Fruit fly (Drosophila melanogaster) whole organism: Measurements from ENCODE around the gene mei-P22.

Experiments used
- CG8478 ChIP-seq: fragments of >200 bp; optimal IDR thresholded peaks from 2 replicates; lab custom pipeline; 2018; ENCODE audit warnings: inconsistent platforms
- Dll ChIP-seq: fragments of >200 bp; optimal IDR thresholded peaks from 2 replicates; lab custom pipeline; 2017
- EcR ChIP-seq, 2 experiments: fragments of >200 bp; optimal IDR thresholded peaks; 2 replicates each; lab custom pipeline; 2017; ENCODE audit warnings: missing biosample characterization in 2 of 2, missing genetic modification characterization in 2 of 2, missing genetic modification reagents in 2 of 2
- pan ChIP-seq: fragments of >200 bp; optimal IDR thresholded peaks from 2 replicates; lab custom pipeline; 2017
- psq ChIP-seq: fragments of >200 bp; optimal IDR thresholded peaks from 2 replicates; lab custom pipeline; 2017
- usp ChIP-seq: fragments of >200 bp; optimal IDR thresholded peaks from 2 replicates; lab custom pipeline; 2017; ENCODE audit warnings: missing biosample characterization, missing genetic modification characterization, mixed read lengths

DNA sequence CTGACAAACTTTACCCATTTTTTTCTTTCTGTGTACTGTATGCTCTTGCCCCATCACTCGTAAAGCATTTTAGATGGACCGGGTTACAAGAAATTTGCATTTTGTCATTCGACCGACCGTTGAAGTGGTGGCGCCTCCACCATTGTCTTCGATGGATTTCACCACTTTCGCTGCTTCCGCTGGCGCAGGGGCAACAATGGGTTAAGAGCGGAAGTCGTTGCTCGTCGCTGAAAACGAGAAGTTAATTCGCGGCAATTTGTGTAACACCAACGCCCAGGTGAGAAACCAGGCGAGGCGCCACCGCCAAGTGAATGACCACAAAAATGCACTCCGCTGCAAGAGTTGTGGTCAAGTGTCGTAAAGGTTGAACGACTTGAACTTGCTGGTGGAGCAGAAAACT lies 10.5 kb downstream of the mei-P22 start:
- no peak for TF ChIP-seq psq (lab: Kevin White, UChicago)
- no peak for TF ChIP-seq CG8478
- no peak for TF ChIP-seq usp
- TF ChIP-seq EcR (GFP tag; optimal IDR thresholded peaks at IDR 0.05; lab: Kevin White, UChicago): no peak
- TF ChIP-seq pan (lab: Kevin White, UChicago): no peak
- TF ChIP-seq Dll (lab: Kevin White, UChicago): no peak
